Fruit fly (Drosophila melanogaster): ENCODE results near the gene Syx17.

dm6 chr3L:4354898-4355627 lies 48.2 kb upstream of the Syx17 start:
- TF ChIP-seq CG13204 (GFP tag; optimal IDR thresholded peaks at IDR 0.05) (no peak), CG4496 (GFP tag; IDR thresholded peaks at IDR 0.05) (no peak), Ets98B (GFP tag; IDR thresholded peaks at IDR 0.05) (no peak), EcR (GFP tag; optimal IDR thresholded peaks at IDR 0.05) (no peak), rn (GFP tag; IDR thresholded peaks at IDR 0.05) (no peak), Pif1B (GFP tag; optimal IDR thresholded peaks at IDR 0.05) (no peak), gl (tag; optimal IDR thresholded peaks at IDR 0.05) (no peak), fd96Ca (GFP tag; IDR thresholded peaks at IDR 0.05) (no peak), CG34367 (tag; optimal IDR thresholded peaks at IDR 0.05) (no peak), CG9948 (tag; optimal IDR thresholded peaks at IDR 0.05) (no peak), CG10348 (GFP tag; IDR thresholded peaks at IDR 0.05) (no peak), CG8301 (tag; optimal IDR thresholded peaks at IDR 0.05) (no peak)

All from whole organism, pupa.